Worm (Caenorhabditis elegans) whole organism, young adult: Measurements from ENCODE around the gene T19D12.4.

Experiments
- ZK185.1 ChIP-seq: sonication (generic microtip); optimal IDR thresholded peaks from 2 replicates; lab custom pipeline; 2016; ENCODE audit warnings: mild to moderate bottlenecking, missing genetic modification characterization, missing compliant biosample characterization; ENCODE audit not compliant: poor library complexity, severe bottlenecking
- ama-1 ChIP-seq, 3 experiments: fragments of 150-350 bp in 1 of 3; sonication (generic microtip) in 2 of 3; optimal IDR thresholded peaks; 2 replicates each; lab custom pipeline; 2014 to 2018; ENCODE audit warnings: missing biosample characterization in 2 of 3, missing genetic modification characterization in 2 of 3, missing genetic modification reagents in 2 of 3
- aptf-2 ChIP-seq: fragments of 200-800 bp; sonication (Bioruptor generic); conservative IDR thresholded peaks from 2 replicates; pipeline ENCODE4 v1.3.6; 2022; ENCODE audit warnings: missing genetic modification reagents, missing genetic modification characterization, missing compliant biosample characterization
- bed-1 ChIP-seq: fragments of 200-800 bp; sonication (Bioruptor generic); IDR thresholded peaks from 2 replicates; pipeline ENCODE4 v1.3.6; 2022; ENCODE audit warnings: missing genetic modification reagents, missing genetic modification characterization, missing compliant biosample characterization
- dpl-1 ChIP-seq: fragments of 150-350 bp; optimal IDR thresholded peaks from 2 replicates; lab custom pipeline; 2014; ENCODE audit warnings: missing biosample characterization, missing genetic modification reagents, missing genetic modification characterization
- gei-17 ChIP-seq: fragments of 200-800 bp; sonication (Bioruptor generic); optimal IDR thresholded peaks from 2 replicates; lab custom pipeline; 2018; ENCODE audit warnings: mild to moderate bottlenecking, missing genetic modification characterization, missing compliant biosample characterization
- hlh-26 ChIP-seq: fragments of 200-800 bp; sonication (Bioruptor generic); conservative IDR thresholded peaks from 2 replicates; pipeline ENCODE4 v1.3.6; 2022; ENCODE audit warnings: missing genetic modification reagents, missing genetic modification characterization, missing compliant biosample characterization
- madf-8 ChIP-seq: fragments of 200-800 bp; sonication (Bioruptor generic); conservative IDR thresholded peaks from 2 replicates; pipeline ENCODE4 v1.3.6; 2022; ENCODE audit warnings: missing genetic modification reagents, missing genetic modification characterization, missing compliant biosample characterization
- rcor-1 ChIP-seq: fragments of 200-800 bp; sonication (Bioruptor generic); IDR thresholded peaks from 2 replicates; pipeline ENCODE4 v1.3.6; 2022; ENCODE audit warnings: missing genetic modification reagents, missing genetic modification characterization, missing compliant biosample characterization
- rec-8 ChIP-seq, 2 experiments: sonication (generic microtip); optimal IDR thresholded peaks; 2 replicates each; lab custom pipeline; 2016; ENCODE audit warnings: mild to moderate bottlenecking in 2 of 2, missing genetic modification characterization in 2 of 2, missing genetic modification reagents in 2 of 2, missing genotype in 2 of 2, missing biosample characterization in 1 of 2, missing compliant biosample characterization in 1 of 2, moderate library complexity in 1 of 2
- snpc-4 ChIP-seq, 5 experiments: fragments of 150-350 bp in 1 of 5; sonication (generic microtip) in 4 of 5; optimal IDR thresholded peaks; 2 replicates each; lab custom pipeline; 2014 to 2018; ENCODE audit warnings: missing genetic modification characterization in 5 of 5, missing biosample characterization in 3 of 5, antibody characterized with exemption in 2 of 5, mild to moderate bottlenecking in 2 of 5, missing compliant biosample characterization in 2 of 5, missing genotype in 2 of 5, moderate library complexity in 2 of 5, missing genetic modification reagents in 1 of 5
- tlf-1 ChIP-seq: fragments of 200-800 bp; sonication (Bioruptor generic); optimal IDR thresholded peaks from 2 replicates; lab custom pipeline; 2018; ENCODE audit warnings: mild to moderate bottlenecking, missing genetic modification characterization, missing compliant biosample characterization
- zfh-2 ChIP-seq: fragments of 200-800 bp; sonication (Bioruptor generic); conservative IDR thresholded peaks from 2 replicates; pipeline ENCODE4 v1.3.6; 2022; ENCODE audit warnings: missing genetic modification reagents, missing genetic modification characterization, missing compliant biosample characterization
- ztf-6 ChIP-seq: fragments of 200-800 bp; sonication (Bioruptor generic); IDR thresholded peaks from 2 replicates; pipeline ENCODE4 v1.3.6; 2022; ENCODE audit warnings: missing genetic modification reagents, missing genetic modification characterization, missing compliant biosample characterization

DNA sequence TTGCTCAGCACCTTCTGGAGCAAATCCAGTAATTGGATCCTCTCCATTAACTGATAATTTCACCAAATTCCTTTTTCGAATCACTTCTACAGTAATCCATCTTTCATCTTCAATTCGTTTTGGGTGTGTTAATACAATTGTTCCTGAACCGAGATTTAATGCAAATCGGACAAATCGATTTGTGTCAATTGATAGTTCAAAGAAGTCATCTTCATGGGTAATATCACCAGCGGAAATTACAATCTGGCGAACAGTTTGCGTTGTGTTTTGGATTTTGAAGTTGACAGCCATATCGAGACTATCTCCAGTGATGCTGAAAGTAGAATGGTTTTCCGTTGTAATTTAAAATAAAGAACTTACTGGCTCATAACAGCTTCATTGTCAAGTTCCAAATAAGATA, 6.9 kb downstream of the T19D12.4 start:
- TF ChIP-seq hlh-26 (no peak), dpl-1 (no peak), gei-17 (GFP tag; lab: Kevin White, UChicago) (no peak), zfh-2 (GFP tag; lab: Robert Waterston, UW) (no peak), ama-1 (optimal IDR thresholded peaks at IDR 0.05; lab: Kevin White, UChicago) (no peak), ama-1 (GFP tag; optimal IDR thresholded peaks at IDR 0.05; lab: Kevin White, UChicago) (no peak), ZK185.1 (tag; lab: Kevin White, UChicago) (no peak), ztf-6 (GFP tag; lab: Robert Waterston, UW) (no peak), bed-1 (GFP tag; lab: Robert Waterston, UW) (no peak), madf-8 (no peak), aptf-2 (GFP tag; lab: Robert Waterston, UW) (no peak), snpc-4 (GFP tag; optimal IDR thresholded peaks at IDR 0.05; lab: Kevin White, UChicago) (no peak), snpc-4 (tag; optimal IDR thresholded peaks at IDR 0.05; lab: Kevin White, UChicago) (no peak), rcor-1 (GFP tag; lab: Robert Waterston, UW) (no peak), tlf-1 (GFP tag; lab: Kevin White, UChicago) (no peak), rec-8 (tag; optimal IDR thresholded peaks at IDR 0.05; lab: Kevin White, UChicago) (no peak)
